Fruit fly (Drosophila melanogaster) whole organism, prepupa: ENCODE measurements around the gene ru.

Source experiments
- CG11294 ChIP-seq: fragments of 200-800 bp; sonication (Bioruptor generic); IDR thresholded peaks from 2 replicates; pipeline ENCODE4 v1.3.6; 2022; ENCODE audit warnings: missing biosample characterization, missing genetic modification characterization
- CG32006 ChIP-seq: fragments of 200-800 bp; sonication (Bioruptor generic); optimal IDR thresholded peaks from 3 replicates; lab custom pipeline; 2017; ENCODE audit warnings: missing biosample characterization, mild to moderate bottlenecking, missing genetic modification characterization
- Eip93F ChIP-seq: fragments of 200-800 bp; sonication (Bioruptor generic); optimal IDR thresholded peaks from 2 replicates; lab custom pipeline; 2016; ENCODE audit warnings: missing biosample characterization, mild to moderate bottlenecking, missing genetic modification characterization
- Gug ChIP-seq: fragments of 200-800 bp; sonication (Bioruptor generic); IDR thresholded peaks from 2 replicates; pipeline ENCODE4 v1.3.6; 2022; ENCODE audit warnings: missing biosample characterization, missing genetic modification characterization
- Hr38 ChIP-seq: sonication (Bioruptor generic); optimal IDR thresholded peaks from 2 replicates; lab custom pipeline; 2016; ENCODE audit warnings: missing biosample characterization, missing genetic modification characterization
- Sox102F ChIP-seq: fragments of 200-800 bp; sonication (Bioruptor generic); optimal IDR thresholded peaks from 2 replicates; lab custom pipeline; 2016; ENCODE audit warnings: missing biosample characterization, mild to moderate bottlenecking, missing genetic modification characterization
- esn ChIP-seq: fragments of 200-800 bp; sonication (Bioruptor generic); optimal IDR thresholded peaks from 2 replicates; lab custom pipeline; 2016; ENCODE audit warnings: missing biosample characterization, mild to moderate bottlenecking, missing genetic modification characterization, moderate library complexity
- fd59A ChIP-seq: fragments of 200-800 bp; sonication (Bioruptor generic); optimal IDR thresholded peaks from 2 replicates; lab custom pipeline; 2017; ENCODE audit warnings: missing biosample characterization, mild to moderate bottlenecking, missing genetic modification characterization, missing genetic modification reagents
- lz ChIP-seq: fragments of 200-800 bp; sonication (Bioruptor generic); optimal IDR thresholded peaks from 3 replicates; lab custom pipeline; 2016; ENCODE audit warnings: missing biosample characterization, missing genetic modification characterization
- spab ChIP-seq: fragments of 200-800 bp; sonication (Bioruptor generic); optimal IDR thresholded peaks from 2 replicates; lab custom pipeline; 2017; ENCODE audit warnings: missing biosample characterization, mild to moderate bottlenecking, missing genetic modification characterization, missing genetic modification reagents
- ss ChIP-seq, 2 experiments: fragments of 200-800 bp; sonication (Bioruptor generic); optimal IDR thresholded peaks; 2 replicates in 1 of 2; 3 replicates in 1 of 2; lab custom pipeline; 2017 to 2018; ENCODE audit warnings: mild to moderate bottlenecking in 2 of 2, missing biosample characterization in 2 of 2, missing genetic modification characterization in 2 of 2, moderate library complexity in 1 of 2

DNA sequence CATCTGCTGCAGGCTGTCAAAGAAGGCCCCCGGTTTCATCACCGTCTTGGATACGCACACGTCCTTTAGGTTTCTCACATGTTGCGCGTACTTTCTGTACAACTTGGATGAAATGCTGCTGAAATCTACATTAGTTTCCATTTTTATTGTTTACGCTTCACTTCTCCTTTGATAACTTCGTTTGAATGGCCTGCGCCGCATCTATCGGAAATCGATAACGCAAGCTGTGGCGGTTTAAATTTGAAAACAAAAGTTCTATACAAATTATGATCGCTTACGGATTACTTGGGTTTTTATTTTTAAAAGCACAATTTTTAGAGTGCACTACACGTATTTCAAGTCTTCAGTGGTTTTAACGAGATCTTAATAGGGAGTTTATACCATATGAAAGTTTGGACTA is 37.5 kb upstream of the ru start, which contains the start of gene msd5:
- TF ChIP-seq ss (GFP tag; optimal IDR thresholded peaks at IDR 0.05; lab: Kevin White, UChicago) (no peak), spab (GFP tag; lab: Kevin White, UChicago) (no peak), Gug (GFP tag; lab: Robert Waterston, UW) (no peak), Hr38 (GFP tag; lab: Kevin White, UChicago) (no peak), Sox102F (no peak), CG32006 (GFP tag; lab: Kevin White, UChicago) (no peak), CG11294 (GFP tag; lab: Robert Waterston, UW) (no peak), fd59A (GFP tag; lab: Kevin White, UChicago) (no peak), esn (GFP tag; lab: Kevin White, UChicago) (no peak), lz (GFP tag; lab: Kevin White, UChicago) (no peak), Eip93F (no peak)
